Fruit fly (Drosophila melanogaster) whole organism, adult: ENCODE results near the gene CG16798.

Experiments
- CG11617 ChIP-seq: fragments of 200-800 bp; sonication (Bioruptor generic); optimal IDR thresholded peaks from 2 replicates; lab custom pipeline; 2017; ENCODE audit warnings: mild to moderate bottlenecking, missing biosample characterization, missing genetic modification reagents, missing genetic modification characterization
- CG12768 ChIP-seq: fragments of 200-800 bp; sonication (Bioruptor generic); optimal IDR thresholded peaks from 2 replicates; lab custom pipeline; 2017; ENCODE audit warnings: missing biosample characterization, missing genetic modification characterization, mild to moderate bottlenecking, moderate library complexity, missing genetic modification reagents
- CG33017 ChIP-seq: fragments of 200-800 bp; sonication (Bioruptor generic); optimal IDR thresholded peaks from 2 replicates; lab custom pipeline; 2018; ENCODE audit warnings: missing biosample characterization, mild to moderate bottlenecking, missing genetic modification characterization, moderate library complexity
- CG7045 ChIP-seq: fragments of 200-800 bp; sonication (Bioruptor generic); optimal IDR thresholded peaks from 2 replicates; lab custom pipeline; 2017; ENCODE audit warnings: missing biosample characterization, mild to moderate bottlenecking, missing genetic modification characterization
- Clk ChIP-seq: fragments of 200-800 bp; sonication (Bioruptor generic); optimal IDR thresholded peaks from 2 replicates; lab custom pipeline; 2017; ENCODE audit warnings: missing biosample characterization, missing genetic modification characterization
- bab1 ChIP-seq: fragments of 200-800 bp; sonication (Bioruptor generic); optimal IDR thresholded peaks from 3 replicates; lab custom pipeline; 2019; ENCODE audit warnings: missing biosample characterization, mild to moderate bottlenecking, missing genetic modification characterization, moderate library complexity
- pad ChIP-seq: fragments of 200-800 bp; sonication (Bioruptor generic); optimal IDR thresholded peaks from 3 replicates; lab custom pipeline; 2017; ENCODE audit warnings: missing biosample characterization, missing genetic modification characterization, mild to moderate bottlenecking, moderate library complexity, missing genetic modification reagents

- no peak for TF ChIP-seq pad (GFP tag; lab: Kevin White, UChicago)
- TF ChIP-seq Clk (GFP tag; lab: Kevin White, UChicago) = no peak
- no peak for TF ChIP-seq CG11617 (GFP tag; lab: Kevin White, UChicago)
- no peak for TF ChIP-seq bab1 (GFP tag; lab: Kevin White, UChicago)
- no peak for TF ChIP-seq CG33017
- no peak for TF ChIP-seq CG12768 (GFP tag; lab: Kevin White, UChicago)
- no peak for TF ChIP-seq CG7045 (GFP tag; lab: Kevin White, UChicago)
These were observed 54.2 kb downstream of the CG16798 start for dm6 chr2L:20327963-20328362.
